Worm (Caenorhabditis elegans): Measurements from ENCODE around the gene gcy-13.

- TF ChIP-seq nhr-6 (tag; optimal IDR thresholded peaks at IDR 0.05) (no peak), fos-1 (tag; optimal IDR thresholded peaks at IDR 0.05) (peak; percentile 81), snpc-4 (tag; optimal IDR thresholded peaks at IDR 0.05) (no peak), elt-3 (tag; optimal IDR thresholded peaks at IDR 0.05) (no peak), unc-62 (GFP tag; optimal IDR thresholded peaks at IDR 0.05) (no peak), nhr-25 (tag; optimal IDR thresholded peaks at IDR 0.05) (no peak), Y55F3AM.14 (GFP tag; optimal IDR thresholded peaks at IDR 0.05) (no peak), nhr-237 (tag; optimal IDR thresholded peaks at IDR 0.05) (no peak), ztf-4 (tag; optimal IDR thresholded peaks at IDR 0.05) (no peak), mab-5 (tag; optimal IDR thresholded peaks at IDR 0.05) (no peak), nhr-77 (tag; optimal IDR thresholded peaks at IDR 0.05) (no peak), lin-39 (tag; optimal IDR thresholded peaks at IDR 0.05) (no peak), zag-1 (tag; optimal IDR thresholded peaks at IDR 0.05) (no peak), unc-39 (tag; optimal IDR thresholded peaks at IDR 0.05) (no peak)
Measured at ce11 chrV:12415656-12416055, 46.3 kb upstream of the gcy-13 start, which contains the start of gene cdr-2.

Measured in whole organism, L2 larva.